Fruit fly (Drosophila melanogaster) whole organism, embryonic: ENCODE measurements around the gene CG11698.

Source experiments
- B-H1 ChIP-seq: fragments of 200-800 bp; sonication (Bioruptor generic); IDR thresholded peaks from 3 replicates; pipeline ENCODE4 v1.3.6; 2022; ENCODE audit warnings: missing biosample characterization, missing genetic modification characterization
- Bdp1 ChIP-seq: fragments of 200-800 bp; sonication (Bioruptor generic); optimal IDR thresholded peaks from 3 replicates; lab custom pipeline; 2016; ENCODE audit warnings: missing biosample characterization, missing genetic modification characterization
- CG10321 ChIP-seq: fragments of 200-800 bp; sonication (Bioruptor generic); IDR thresholded peaks from 2 replicates; pipeline ENCODE4 v1.3.6; 2022; ENCODE audit warnings: missing biosample characterization, missing genetic modification characterization
- CG10543 ChIP-seq: fragments of 200-800 bp; sonication (Bioruptor generic); optimal IDR thresholded peaks from 3 replicates; lab custom pipeline; 2017; ENCODE audit warnings: missing biosample characterization, mild to moderate bottlenecking, missing genetic modification characterization, moderate library complexity
- CG10959 ChIP-seq: fragments of 200-800 bp; sonication (Bioruptor generic); IDR thresholded peaks from 2 replicates; pipeline ENCODE4 v1.3.6; 2022; ENCODE audit warnings: missing biosample characterization, missing genetic modification characterization
- CG11456 ChIP-seq: fragments of 200-800 bp; sonication (Bioruptor generic); IDR thresholded peaks from 3 replicates; pipeline ENCODE4 v1.3.6; 2022; ENCODE audit warnings: missing biosample characterization, missing genetic modification characterization
- CG11696 ChIP-seq: fragments of 200-800 bp; sonication (Bioruptor generic); IDR thresholded peaks from 2 replicates; pipeline ENCODE4 v1.3.6; 2022; ENCODE audit warnings: missing biosample characterization, missing genetic modification characterization
- CG12071 ChIP-seq: fragments of 200-800 bp; sonication (Bioruptor generic); optimal IDR thresholded peaks from 3 replicates; lab custom pipeline; 2018; ENCODE audit warnings: missing biosample characterization, mild to moderate bottlenecking, missing genetic modification characterization
- CG12659 ChIP-seq: fragments of 200-800 bp; sonication (Bioruptor generic); optimal IDR thresholded peaks from 3 replicates; lab custom pipeline; 2017; ENCODE audit warnings: mild to moderate bottlenecking, missing biosample characterization, missing genetic modification reagents, missing genetic modification characterization
- CG14014 ChIP-seq: fragments of 200-800 bp; sonication (Bioruptor generic); IDR thresholded peaks from 2 replicates; pipeline ENCODE4 v1.3.6; 2022; ENCODE audit warnings: missing biosample characterization, missing genetic modification characterization
- CG14965 ChIP-seq: fragments of 200-800 bp; sonication (Bioruptor generic); optimal IDR thresholded peaks from 2 replicates; lab custom pipeline; 2016; ENCODE audit warnings: missing biosample characterization, missing genetic modification characterization, borderline replicate concordance
- CG1529 ChIP-seq: fragments of 200-800 bp; sonication (Bioruptor generic); optimal IDR thresholded peaks from 3 replicates; lab custom pipeline; 2018; ENCODE audit warnings: missing biosample characterization, missing genetic modification characterization
- CG1602 ChIP-seq: fragments of 200-800 bp; sonication (Bioruptor generic); optimal IDR thresholded peaks from 3 replicates; lab custom pipeline; 2016; ENCODE audit warnings: missing biosample characterization, missing genetic modification characterization
- CG16779 ChIP-seq: fragments of 200-800 bp; sonication (Bioruptor generic); IDR thresholded peaks from 2 replicates; pipeline ENCODE4 v1.3.6; 2022; ENCODE audit warnings: missing biosample characterization, missing genetic modification characterization
- CG18011 ChIP-seq: fragments of 200-800 bp; sonication (Bioruptor generic); optimal IDR thresholded peaks from 2 replicates; lab custom pipeline; 2017; ENCODE audit warnings: missing biosample characterization, missing genetic modification characterization, mild to moderate bottlenecking, moderate library complexity, missing genotype
- CG2116 ChIP-seq: fragments of 200-800 bp; sonication (Bioruptor generic); optimal IDR thresholded peaks from 3 replicates; lab custom pipeline; 2018; ENCODE audit warnings: missing biosample characterization, mild to moderate bottlenecking, missing genetic modification characterization
- CG2120 ChIP-seq: fragments of 200-800 bp; sonication (Bioruptor generic); optimal IDR thresholded peaks from 3 replicates; lab custom pipeline; 2016; ENCODE audit warnings: missing biosample characterization, missing genetic modification characterization
- CG3838 ChIP-seq: fragments of 200-800 bp; sonication (Bioruptor generic); optimal IDR thresholded peaks from 3 replicates; lab custom pipeline; 2016; ENCODE audit warnings: missing biosample characterization, missing genetic modification characterization
- CG4707 ChIP-seq: fragments of 200-800 bp; sonication (Bioruptor generic); optimal IDR thresholded peaks from 2 replicates; lab custom pipeline; 2018; ENCODE audit warnings: missing biosample characterization, mild to moderate bottlenecking, missing genetic modification characterization, moderate library complexity
- CG7987 ChIP-seq: fragments of 200-800 bp; sonication (Bioruptor generic); optimal IDR thresholded peaks from 2 replicates; lab custom pipeline; 2018; ENCODE audit warnings: missing biosample characterization, mild to moderate bottlenecking, missing genetic modification characterization, moderate library complexity
- CG8478 ChIP-seq: fragments of >200 bp; optimal IDR thresholded peaks from 2 replicates; lab custom pipeline; 2018
- CG9797 ChIP-seq: fragments of 200-800 bp; sonication (Bioruptor generic); optimal IDR thresholded peaks from 3 replicates; lab custom pipeline; 2018; ENCODE audit warnings: missing biosample characterization, mild to moderate bottlenecking, missing genetic modification characterization
- Dip3 ChIP-seq: fragments of 200-800 bp; sonication (Bioruptor generic); optimal IDR thresholded peaks from 3 replicates; lab custom pipeline; 2016; ENCODE audit warnings: missing biosample characterization, missing genetic modification characterization
- Doc2 ChIP-seq: fragments of 200-800 bp; sonication (Bioruptor generic); IDR thresholded peaks from 2 replicates; pipeline ENCODE4 v1.3.6; 2022; ENCODE audit warnings: missing biosample characterization, missing genetic modification characterization
- Hand ChIP-seq: fragments of 200-800 bp; sonication (Bioruptor generic); optimal IDR thresholded peaks from 2 replicates; lab custom pipeline; 2017; ENCODE audit warnings: mild to moderate bottlenecking, missing biosample characterization, missing genetic modification reagents, missing genetic modification characterization
- Hey ChIP-seq: fragments of 200-800 bp; sonication (Bioruptor generic); optimal IDR thresholded peaks from 3 replicates; lab custom pipeline; 2018; ENCODE audit warnings: missing biosample characterization, mild to moderate bottlenecking, missing genetic modification characterization
- Max ChIP-seq: fragments of 200-800 bp; sonication (Bioruptor generic); optimal IDR thresholded peaks from 2 replicates; lab custom pipeline; 2016; ENCODE audit warnings: missing biosample characterization, mild to moderate bottlenecking, missing genetic modification characterization
- NC2β ChIP-seq: fragments of 200-800 bp; sonication (Bioruptor generic); optimal IDR thresholded peaks from 2 replicates; lab custom pipeline; 2016; ENCODE audit warnings: missing biosample characterization, missing genetic modification characterization
- NfI ChIP-seq: fragments of 200-800 bp; sonication (Bioruptor generic); optimal IDR thresholded peaks from 3 replicates; lab custom pipeline; 2018; ENCODE audit warnings: missing biosample characterization, mild to moderate bottlenecking, missing genetic modification characterization, moderate library complexity
- PHDP ChIP-seq: fragments of 200-800 bp; sonication (Bioruptor generic); optimal IDR thresholded peaks from 3 replicates; lab custom pipeline; 2018; ENCODE audit warnings: missing biosample characterization, mild to moderate bottlenecking, missing genetic modification characterization, moderate library complexity
- Scr ChIP-seq: fragments of 200-800 bp; sonication (Bioruptor generic); IDR thresholded peaks from 2 replicates; pipeline ENCODE4 v1.3.6; 2022; ENCODE audit warnings: missing biosample characterization, missing genetic modification characterization; ENCODE audit not compliant: partially characterized antibody
- Sox100B ChIP-seq: fragments of 200-800 bp; sonication (Bioruptor generic); optimal IDR thresholded peaks from 3 replicates; lab custom pipeline; 2018; ENCODE audit warnings: missing biosample characterization, mild to moderate bottlenecking, missing genetic modification characterization
- Sox102F ChIP-seq: fragments of 200-800 bp; sonication (Bioruptor generic); optimal IDR thresholded peaks from 2 replicates; lab custom pipeline; 2018; ENCODE audit warnings: missing biosample characterization, mild to moderate bottlenecking, missing genetic modification characterization, moderate library complexity
- Stat92E ChIP-seq, 3 experiments: fragments of >200 bp in 2 of 3; fragments of 200-800 bp in 1 of 3; sonication (Bioruptor generic) in 1 of 3; optimal IDR thresholded peaks; 2 replicates each; lab custom pipeline; 2017 to 2019; ENCODE audit warnings: missing biosample characterization in 3 of 3, missing genetic modification characterization in 3 of 3, mild to moderate bottlenecking in 1 of 3, moderate library complexity in 1 of 3
- Xbp1 ChIP-seq: fragments of 200-800 bp; sonication (Bioruptor generic); optimal IDR thresholded peaks from 3 replicates; lab custom pipeline; 2016; ENCODE audit warnings: missing biosample characterization, mild to moderate bottlenecking, missing genetic modification characterization
- abd-A ChIP-seq: fragments of 200-800 bp; sonication (Bioruptor generic); optimal IDR thresholded peaks from 3 replicates; lab custom pipeline; 2019; ENCODE audit warnings: missing biosample characterization, mild to moderate bottlenecking, missing genetic modification characterization, moderate library complexity
- br ChIP-seq: fragments of >200 bp; optimal IDR thresholded peaks from 2 replicates; lab custom pipeline; 2017
- chif ChIP-seq, 2 experiments: fragments of 200-800 bp; sonication (Bioruptor generic); optimal IDR thresholded peaks; 3 replicates each; lab custom pipeline; 2016; ENCODE audit warnings: missing biosample characterization in 2 of 2, missing genetic modification characterization in 2 of 2
- cwo ChIP-seq: fragments of 200-800 bp; sonication (Bioruptor generic); optimal IDR thresholded peaks from 3 replicates; lab custom pipeline; 2017; ENCODE audit warnings: missing biosample characterization, missing genetic modification characterization, mild to moderate bottlenecking, moderate library complexity, missing genetic modification reagents
- dysf ChIP-seq: fragments of 200-800 bp; sonication (Bioruptor generic); IDR thresholded peaks from 3 replicates; pipeline ENCODE4 v1.3.6; 2022; ENCODE audit warnings: missing biosample characterization, missing genetic modification characterization
- exex ChIP-seq: fragments of 200-800 bp; sonication (Bioruptor generic); optimal IDR thresholded peaks from 4 replicates; lab custom pipeline; 2018; ENCODE audit warnings: missing biosample characterization, mild to moderate bottlenecking, missing genetic modification characterization, moderate library complexity
- fru ChIP-seq: fragments of >200 bp; optimal IDR thresholded peaks from 2 replicates; lab custom pipeline; 2017
- gce ChIP-seq: fragments of 200-800 bp; sonication (Bioruptor generic); IDR thresholded peaks from 3 replicates; pipeline ENCODE4 v1.3.6; 2022; ENCODE audit warnings: missing biosample characterization, missing genetic modification characterization
- lilli ChIP-seq: fragments of 200-800 bp; sonication (Bioruptor generic); optimal IDR thresholded peaks from 3 replicates; lab custom pipeline; 2016; ENCODE audit warnings: missing biosample characterization, missing genetic modification characterization
- luna ChIP-seq: fragments of 200-800 bp; sonication (Bioruptor generic); optimal IDR thresholded peaks from 2 replicates; lab custom pipeline; 2016; ENCODE audit warnings: missing biosample characterization, missing genetic modification characterization
- mam ChIP-seq: fragments of 200-800 bp; sonication (Bioruptor generic); optimal IDR thresholded peaks from 3 replicates; lab custom pipeline; 2016; ENCODE audit warnings: missing biosample characterization, missing genetic modification characterization
- odd ChIP-seq: fragments of 200-800 bp; sonication (Bioruptor generic); optimal IDR thresholded peaks from 2 replicates; lab custom pipeline; 2017; ENCODE audit warnings: missing biosample characterization, mild to moderate bottlenecking, missing genetic modification characterization
- pfk ChIP-seq: fragments of 200-800 bp; sonication (Bioruptor generic); optimal IDR thresholded peaks from 2 replicates; lab custom pipeline; 2018; ENCODE audit warnings: missing biosample characterization, mild to moderate bottlenecking, missing genetic modification characterization, moderate library complexity
- pnt ChIP-seq: fragments of 200-800 bp; sonication (Bioruptor generic); optimal IDR thresholded peaks from 3 replicates; lab custom pipeline; 2016; ENCODE audit warnings: missing biosample characterization, missing genetic modification characterization
- sens-2 ChIP-seq: fragments of 200-800 bp; sonication (Bioruptor generic); IDR thresholded peaks from 2 replicates; pipeline ENCODE4 v1.3.6; 2022; ENCODE audit warnings: missing biosample characterization, missing genetic modification characterization
- shn ChIP-seq: fragments of 200-800 bp; sonication (Bioruptor generic); optimal IDR thresholded peaks from 3 replicates; lab custom pipeline; 2016; ENCODE audit warnings: missing biosample characterization, missing genetic modification characterization
- ssp ChIP-seq: fragments of 200-800 bp; sonication (Bioruptor generic); IDR thresholded peaks from 2 replicates; pipeline ENCODE4 v1.3.6; 2022; ENCODE audit warnings: missing biosample characterization, missing genetic modification characterization
- stc ChIP-seq: fragments of 200-800 bp; sonication (Bioruptor generic); IDR thresholded peaks from 2 replicates; pipeline ENCODE4 v1.3.6; 2022; ENCODE audit warnings: missing biosample characterization, missing genetic modification characterization

Gene CG11698

DNA sequence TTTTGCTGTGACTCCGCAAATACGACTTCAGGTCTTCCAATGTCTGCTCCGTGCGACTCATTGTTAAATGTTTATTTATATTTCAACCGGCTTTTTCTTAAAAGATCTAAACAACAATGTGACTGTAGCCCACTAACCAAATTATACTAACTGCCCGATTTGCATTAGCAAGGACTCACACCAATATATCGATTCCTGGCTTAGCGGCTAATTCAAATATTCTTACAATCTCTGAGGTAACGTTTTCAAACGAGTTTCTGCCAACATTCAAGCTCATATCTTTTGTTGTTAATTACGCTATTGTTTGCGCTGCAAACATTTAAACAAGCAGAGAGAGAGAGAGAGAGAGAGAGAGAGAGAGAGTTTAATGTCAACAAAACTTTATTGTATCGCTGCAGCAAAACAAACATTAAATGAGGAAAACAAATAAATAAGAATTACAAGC, 3.5 kb upstream of the CG11698 start, which contains the start of gene tex (continued):
- TF ChIP-seq CG9797 (GFP tag; lab: Kevin White, UChicago): peak; percentile 74
- no peak for TF ChIP-seq CG11696 (GFP tag; lab: Robert Waterston, UW)
- no peak for TF ChIP-seq ssp (GFP tag; lab: Robert Waterston, UW)
- no peak for TF ChIP-seq CG1602 (GFP tag; lab: Kevin White, UChicago)
- TF ChIP-seq Max: no peak
- TF ChIP-seq luna: no peak
- peak; percentile 78 for TF ChIP-seq CG7987 (GFP tag; lab: Kevin White, UChicago)
- TF ChIP-seq fru (lab: Kevin White, UChicago): no peak
- TF ChIP-seq Doc2: no peak
- no peak for TF ChIP-seq CG18011 (GFP tag; lab: Kevin White, UChicago)
- TF ChIP-seq CG14014 (GFP tag; lab: Robert Waterston, UW): no peak
- no peak for TF ChIP-seq shn (GFP tag; lab: Kevin White, UChicago)
- TF ChIP-seq lilli (GFP tag; lab: Kevin White, UChicago): no peak
- TF ChIP-seq Scr: no peak
- no peak for TF ChIP-seq CG8478 (lab: Kevin White, UChicago)
- TF ChIP-seq cwo (GFP tag; lab: Kevin White, UChicago): no peak
- peak in 1 of 3 experiments; percentile 5 for TF ChIP-seq Stat92E (GFP tag; optimal IDR thresholded peaks at IDR 0.05; lab: Kevin White, UChicago)
- TF ChIP-seq Dip3 (GFP tag; lab: Kevin White, UChicago): no peak
- TF ChIP-seq exex (tag; lab: Kevin White, UChicago): no peak
- no peak for TF ChIP-seq mam
- TF ChIP-seq CG3838 (GFP tag; lab: Kevin White, UChicago): no peak
- TF ChIP-seq Sox102F (GFP tag; lab: Kevin White, UChicago): no peak
- no peak for TF ChIP-seq Sox100B
- TF ChIP-seq stc (GFP tag; lab: Robert Waterston, UW): no peak
- no peak for TF ChIP-seq B-H1 (GFP tag; lab: Robert Waterston, UW)
- TF ChIP-seq CG10321 (GFP tag; lab: Robert Waterston, UW): no peak
- TF ChIP-seq Xbp1 (GFP tag; lab: Kevin White, UChicago): no peak
- no peak for TF ChIP-seq CG10959 (GFP tag; lab: Robert Waterston, UW)
- no peak for TF ChIP-seq CG16779 (GFP tag; lab: Robert Waterston, UW)
- TF ChIP-seq PHDP: peak; percentile 9
- no peak for TF ChIP-seq sens-2 (GFP tag; lab: Robert Waterston, UW)
- TF ChIP-seq CG12659 (GFP tag; lab: Kevin White, UChicago): no peak
- peak; percentile 12 for TF ChIP-seq pnt (GFP tag; lab: Kevin White, UChicago)
- no peak for TF ChIP-seq dysf (GFP tag; lab: Robert Waterston, UW)
- TF ChIP-seq CG11456: no peak
- TF ChIP-seq CG2120 (GFP tag; lab: Kevin White, UChicago): no peak
- TF ChIP-seq NfI (GFP tag; lab: Kevin White, UChicago): no peak
- no peak for TF ChIP-seq gce
- TF ChIP-seq br (lab: Kevin White, UChicago): no peak
- TF ChIP-seq CG10543 (GFP tag; lab: Kevin White, UChicago): no peak
- TF ChIP-seq chif (GFP tag; optimal IDR thresholded peaks at IDR 0.05; lab: Kevin White, UChicago): peak in 1 of 2 experiments; percentile 14
- no peak for TF ChIP-seq CG14965 (GFP tag; lab: Kevin White, UChicago)
- TF ChIP-seq pfk (GFP tag; lab: Kevin White, UChicago): no peak
- TF ChIP-seq odd (GFP tag; lab: Kevin White, UChicago): no peak
- TF ChIP-seq CG2116 (GFP tag; lab: Kevin White, UChicago): peak; percentile 55
- no peak for TF ChIP-seq Hey (tag; lab: Kevin White, UChicago)
- TF ChIP-seq abd-A: no peak
- no peak for TF ChIP-seq Bdp1 (GFP tag; lab: Kevin White, UChicago)
- no peak for TF ChIP-seq Hand (GFP tag; lab: Kevin White, UChicago)
- peak; percentile 71 for TF ChIP-seq CG4707 (GFP tag; lab: Kevin White, UChicago)
- TF ChIP-seq CG1529 (GFP tag; lab: Kevin White, UChicago): peak; percentile 55
- peak; percentile 32 for TF ChIP-seq CG12071 (GFP tag; lab: Kevin White, UChicago)
- TF ChIP-seq NC2β: peak; percentile 12
